Worm (Caenorhabditis elegans): ENCODE measurements around the gene T26C11.8.

Gene T26C11.8

ce11 chrX:1870991-1871390 is 10.5 kb downstream of the T26C11.8 start:
- TF ChIP-seq lsy-2 (tag; optimal IDR thresholded peaks at IDR 0.05) (peak; percentile 55 to 74), mab-5 (tag; optimal IDR thresholded peaks at IDR 0.05) (no peak), dmd-4 (tag; optimal IDR thresholded peaks at IDR 0.05) (no peak), nhr-129 (tag; optimal IDR thresholded peaks at IDR 0.05) (peak; percentile 19), unc-55 (GFP tag; optimal IDR thresholded peaks at IDR 0.05) (peak; percentile 22)

- TF ChIP-seq unc-62 (GFP tag; optimal IDR thresholded peaks at IDR 0.05) (no peak), F13H6.1 (tag; optimal IDR thresholded peaks at IDR 0.05) (peak; percentile 49), lin-11 (tag; optimal IDR thresholded peaks at IDR 0.05) (peak; percentile 49), sma-3 (GFP tag; optimal IDR thresholded peaks at IDR 0.05) (peak; percentile 43), lin-13 (GFP tag; optimal IDR thresholded peaks at IDR 0.05) (peak; percentile 56), nhr-129 (tag; optimal IDR thresholded peaks at IDR 0.05) (peak; percentile 74), skn-1 (tag; optimal IDR thresholded peaks at IDR 0.05) (no peak), sma-9 (GFP tag; optimal IDR thresholded peaks at IDR 0.05) (peak; percentile 76), sma-9 (tag; optimal IDR thresholded peaks at IDR 0.05) (no peak), nhr-77 (tag; optimal IDR thresholded peaks at IDR 0.05) (no peak), nhr-11 (tag; optimal IDR thresholded peaks at IDR 0.05) (no peak), ceh-82 (tag; optimal IDR thresholded peaks at IDR 0.05) (peak; percentile 5), mab-5 (tag; optimal IDR thresholded peaks at IDR 0.05) (no peak), zag-1 (tag; optimal IDR thresholded peaks at IDR 0.05) (no peak), nhr-12 (tag; optimal IDR thresholded peaks at IDR 0.05) (no peak), blmp-1 (tag; optimal IDR thresholded peaks at IDR 0.05; ENCODE audit: insufficient read depth) (no peak), nhr-6 (tag; optimal IDR thresholded peaks at IDR 0.05) (no peak), lsy-2 (tag; optimal IDR thresholded peaks at IDR 0.05) (peak; percentile 50 to 79), egl-27 (tag; optimal IDR thresholded peaks at IDR 0.05) (peak; percentile 6), ztf-1 (GFP tag; conservative IDR thresholded peaks at IDR 0.05) (no peak), elt-3 (tag; optimal IDR thresholded peaks at IDR 0.05) (no peak), nhr-237 (tag; optimal IDR thresholded peaks at IDR 0.05) (no peak), ceh-16 (tag; optimal IDR thresholded peaks at IDR 0.05) (peak; percentile 49), dmd-4 (tag; optimal IDR thresholded peaks at IDR 0.05) (no peak), C34F6.9 (tag; optimal IDR thresholded peaks at IDR 0.05) (peak; percentile 38), sem-4 (tag; optimal IDR thresholded peaks at IDR 0.05) (no peak), peb-1 (tag; optimal IDR thresholded peaks at IDR 0.05) (no peak), aly-2 (tag; optimal IDR thresholded peaks at IDR 0.05) (no peak), lin-39 (tag; optimal IDR thresholded peaks at IDR 0.05) (no peak), nhr-21 (tag; optimal IDR thresholded peaks at IDR 0.05) (peak; percentile 33), unc-55 (GFP tag; optimal IDR thresholded peaks at IDR 0.05) (peak; percentile 71), crh-2 (tag; optimal IDR thresholded peaks at IDR 0.05) (peak; percentile 36), Y55F3AM.14 (GFP tag; optimal IDR thresholded peaks at IDR 0.05) (peak; percentile 14), ztf-11 (tag; optimal IDR thresholded peaks at IDR 0.05) (no peak), snpc-4 (tag; optimal IDR thresholded peaks at IDR 0.05) (peak; percentile 32), gmeb-1 (tag; optimal IDR thresholded peaks at IDR 0.05) (peak; percentile 58), alr-1 (tag; optimal IDR thresholded peaks at IDR 0.05) (no peak), elt-1 (tag; optimal IDR thresholded peaks at IDR 0.05) (no peak), fos-1 (tag; optimal IDR thresholded peaks at IDR 0.05) (peak; percentile 42), R02D3.7 (tag; optimal IDR thresholded peaks at IDR 0.05) (no peak), mdl-1 (tag; optimal IDR thresholded peaks at IDR 0.05) (peak in 1 of 2 experiments; percentile 21), ztf-4 (tag; optimal IDR thresholded peaks at IDR 0.05) (no peak), ama-1 (optimal IDR thresholded peaks at IDR 0.05) (no peak), nhr-23 (tag; optimal IDR thresholded peaks at IDR 0.05) (no peak), unc-39 (tag; optimal IDR thresholded peaks at IDR 0.05) (no peak), nhr-10 (tag; optimal IDR thresholded peaks at IDR 0.05) (no peak)
These were observed 20.1 kb downstream of the T26C11.8 start for ce11 chrX:1880665-1881064.
